Fruit fly (Drosophila melanogaster): ENCODE data around the gene CG13907.

dm6 chr3L:876656-877055 lies 5.2 kb downstream of the CG13907 start:
- no peak for TF ChIP-seq pzg (GFP tag; optimal IDR thresholded peaks at IDR 0.05)
- TF ChIP-seq CG17361 (GFP tag; IDR thresholded peaks at IDR 0.05) = no peak
- TF ChIP-seq Hsf (GFP tag; optimal IDR thresholded peaks at IDR 0.05) = no peak
- TF ChIP-seq CG13424 (tag; optimal IDR thresholded peaks at IDR 0.05) = no peak
